Worm (Caenorhabditis elegans) whole organism, midembryonic: Measurements from ENCODE around the gene pes-10.

ENCODE experiments used
- T22C8.4 ChIP-seq: fragments of 200-800 bp; sonication (Bioruptor generic); IDR thresholded peaks from 2 replicates; pipeline ENCODE4 v1.3.6; 2022; ENCODE audit warnings: missing genetic modification characterization, missing compliant biosample characterization
- flt-1 ChIP-seq: fragments of 200-800 bp; sonication (Bioruptor generic); IDR thresholded peaks from 2 replicates; pipeline ENCODE4 v1.3.6; 2022; ENCODE audit warnings: missing genetic modification characterization, missing compliant biosample characterization
- klf-2 ChIP-seq: fragments of 200-800 bp; sonication (Bioruptor generic); conservative IDR thresholded peaks from 2 replicates; pipeline ENCODE4 v1.3.6; 2022; ENCODE audit warnings: missing genetic modification reagents, missing genetic modification characterization, missing compliant biosample characterization
- med-1 ChIP-seq: sonication (generic microtip); optimal IDR thresholded peaks from 2 replicates; lab custom pipeline; 2017; ENCODE audit warnings: missing genetic modification characterization, mild to moderate bottlenecking, missing compliant biosample characterization, antibody characterized with exemption, missing genetic modification reagents; ENCODE audit not compliant: insufficient read depth
- ztf-29 ChIP-seq: fragments of 200-800 bp; sonication (Bioruptor generic); IDR thresholded peaks from 2 replicates; pipeline ENCODE4 v1.3.6; 2022; ENCODE audit warnings: missing genetic modification reagents, missing genetic modification characterization, missing compliant biosample characterization

- TF ChIP-seq med-1 (GFP tag; lab: Kevin White, UChicago) (no peak), flt-1 (GFP tag; lab: Robert Waterston, UW) (no peak), ztf-29 (GFP tag; lab: Robert Waterston, UW) (no peak), T22C8.4 (GFP tag; lab: Robert Waterston, UW) (no peak), klf-2 (no peak)
Observed at ce11 chrII:12840057-12840456, 7.6 kb downstream of the pes-10 start, which contains the start of gene lgc-35.
